Worm (Caenorhabditis elegans) whole organism, early embryonic: ENCODE data around the gene Y55B1AR.4.

Source experiments
- B0310.2 ChIP-seq: sonication (generic microtip); optimal IDR thresholded peaks from 2 replicates; lab custom pipeline; 2016; ENCODE audit warnings: mild to moderate bottlenecking, missing genetic modification characterization, missing compliant biosample characterization
- F13C5.2 ChIP-seq: sonication (generic microtip); optimal IDR thresholded peaks from 2 replicates; lab custom pipeline; 2017; ENCODE audit warnings: mild to moderate bottlenecking, missing genetic modification characterization, inconsistent platforms, missing compliant biosample characterization
- ama-1 ChIP-seq: fragments of 150-350 bp; optimal IDR thresholded peaks from 2 replicates; lab custom pipeline; 2014
- ceh-13 ChIP-seq: fragments of 200-800 bp; sonication (Bioruptor generic); optimal IDR thresholded peaks from 2 replicates; lab custom pipeline; 2018; ENCODE audit warnings: mild to moderate bottlenecking, missing genetic modification characterization, missing compliant biosample characterization
- ets-7 ChIP-seq: sonication (generic microtip); optimal IDR thresholded peaks from 2 replicates; lab custom pipeline; 2016; ENCODE audit warnings: missing genotype, missing genetic modification characterization, missing compliant biosample characterization
- hmg-4 ChIP-seq: fragments of 200-800 bp; sonication (Bioruptor generic); optimal IDR thresholded peaks from 2 replicates; lab custom pipeline; 2018; ENCODE audit warnings: mild to moderate bottlenecking, missing genetic modification characterization, missing compliant biosample characterization
- sea-1 ChIP-seq: fragments of 200-800 bp; sonication (Bioruptor generic); conservative IDR thresholded peaks from 2 replicates; pipeline ENCODE4 v1.3.6; 2022; ENCODE audit warnings: missing genetic modification characterization, missing compliant biosample characterization
- tbx-11 ChIP-seq: fragments of 200-800 bp; sonication (Bioruptor generic); IDR thresholded peaks from 2 replicates; pipeline ENCODE4 v1.3.6; 2022; ENCODE audit warnings: missing genetic modification characterization, missing compliant biosample characterization
- tbx-37 ChIP-seq: fragments of 200-800 bp; sonication (Bioruptor generic); conservative IDR thresholded peaks from 2 replicates; pipeline ENCODE4 v1.3.6; 2022; ENCODE audit warnings: missing genetic modification reagents, missing genetic modification characterization, missing compliant biosample characterization
- tra-4 ChIP-seq: sonication (generic microtip); optimal IDR thresholded peaks from 2 replicates; lab custom pipeline; 2017; ENCODE audit warnings: missing genetic modification characterization, missing compliant biosample characterization

ce11 chrIII:576555-576954, 28.8 kb downstream of the Y55B1AR.4 start:
- no peak for TF ChIP-seq ama-1 (lab: Kevin White, UChicago)
- no peak for TF ChIP-seq B0310.2 (tag; lab: Kevin White, UChicago)
- no peak for TF ChIP-seq tbx-11 (GFP tag; lab: Robert Waterston, UW)
- no peak for TF ChIP-seq tra-4 (tag; lab: Kevin White, UChicago)
- no peak for TF ChIP-seq hmg-4 (GFP tag; lab: Kevin White, UChicago)
- TF ChIP-seq ets-7 (tag; lab: Kevin White, UChicago): no peak
- TF ChIP-seq ceh-13 (GFP tag; lab: Kevin White, UChicago): no peak
- TF ChIP-seq tbx-37: no peak
- TF ChIP-seq F13C5.2 (tag; lab: Kevin White, UChicago): no peak
- no peak for TF ChIP-seq sea-1 (GFP tag; lab: Robert Waterston, UW)
